Worm (Caenorhabditis elegans) whole organism, mixed stage, embryonic: ENCODE results near the gene bath-45.

Experiments
- M03D4.4 ChIP-seq: sonication (generic microtip); optimal IDR thresholded peaks from 2 replicates; lab custom pipeline; 2017; ENCODE audit warnings: mild to moderate bottlenecking, missing genetic modification characterization, missing compliant biosample characterization
- bed-3 ChIP-seq: fragments of 200-800 bp; sonication (Bioruptor generic); optimal IDR thresholded peaks from 3 replicates; lab custom pipeline; 2018; ENCODE audit warnings: mild to moderate bottlenecking, missing genetic modification characterization, moderate library complexity, missing compliant biosample characterization
- blmp-1 ChIP-seq: fragments of 150-350 bp; optimal IDR thresholded peaks from 2 replicates; lab custom pipeline; 2014; ENCODE audit warnings: missing biosample characterization, missing genetic modification characterization
- ceh-39 ChIP-seq: fragments of 150-350 bp; optimal IDR thresholded peaks from 2 replicates; lab custom pipeline; 2014; ENCODE audit warnings: missing biosample characterization, missing genetic modification characterization
- ceh-43 ChIP-seq: fragments of 200-800 bp; sonication (Bioruptor generic); optimal IDR thresholded peaks from 2 replicates; lab custom pipeline; 2018; ENCODE audit warnings: mild to moderate bottlenecking, missing genetic modification characterization, moderate library complexity, missing compliant biosample characterization
- ceh-83 ChIP-seq: fragments of 200-800 bp; sonication (Bioruptor generic); optimal IDR thresholded peaks from 2 replicates; lab custom pipeline; 2018; ENCODE audit warnings: mild to moderate bottlenecking, missing genetic modification characterization, missing compliant biosample characterization
- ces-1 ChIP-seq: fragments of 150-350 bp; optimal IDR thresholded peaks from 2 replicates; lab custom pipeline; 2014; ENCODE audit warnings: missing biosample characterization, missing genetic modification reagents, missing genetic modification characterization
- cnd-1 ChIP-seq: fragments of 200-800 bp; sonication (Bioruptor generic); optimal IDR thresholded peaks from 2 replicates; lab custom pipeline; 2018; ENCODE audit warnings: mild to moderate bottlenecking, missing genetic modification characterization, missing compliant biosample characterization
- drap-1 ChIP-seq: fragments of 200-800 bp; sonication (Bioruptor generic); optimal IDR thresholded peaks from 3 replicates; lab custom pipeline; 2018; ENCODE audit warnings: mild to moderate bottlenecking, missing genetic modification characterization, missing compliant biosample characterization
- elt-1 ChIP-seq: sonication (generic microtip); optimal IDR thresholded peaks from 2 replicates; lab custom pipeline; 2017; ENCODE audit warnings: missing genetic modification characterization, mild to moderate bottlenecking, missing compliant biosample characterization, antibody characterized with exemption, moderate library complexity, borderline replicate concordance; ENCODE audit not compliant: insufficient read depth
- elt-3 ChIP-seq: fragments of 150-350 bp; optimal IDR thresholded peaks from 2 replicates; lab custom pipeline; 2014; ENCODE audit warnings: missing biosample characterization, missing genetic modification characterization
- flh-1 ChIP-seq: fragments of 200-800 bp; sonication (Bioruptor generic); optimal IDR thresholded peaks from 2 replicates; lab custom pipeline; 2018; ENCODE audit warnings: mild to moderate bottlenecking, missing genetic modification characterization, moderate library complexity, missing compliant biosample characterization
- ham-2 ChIP-seq: fragments of 200-800 bp; sonication (Bioruptor generic); optimal IDR thresholded peaks from 2 replicates; lab custom pipeline; 2018; ENCODE audit warnings: mild to moderate bottlenecking, missing genetic modification characterization, missing compliant biosample characterization
- hlh-1 ChIP-seq: fragments of 150-350 bp; optimal IDR thresholded peaks from 2 replicates; lab custom pipeline; 2014; ENCODE audit warnings: missing biosample characterization, missing genetic modification reagents, missing genetic modification characterization
- lin-13 ChIP-seq: fragments of 150-350 bp; optimal IDR thresholded peaks from 2 replicates; lab custom pipeline; 2014; ENCODE audit warnings: missing biosample characterization, missing genetic modification characterization
- lin-32 ChIP-seq: fragments of 200-800 bp; sonication (Bioruptor generic); optimal IDR thresholded peaks from 2 replicates; lab custom pipeline; 2018; ENCODE audit warnings: mild to moderate bottlenecking, missing genetic modification characterization, missing compliant biosample characterization
- lsy-2 ChIP-seq: fragments of 150-350 bp; optimal IDR thresholded peaks from 2 replicates; lab custom pipeline; 2014; ENCODE audit warnings: missing biosample characterization, missing genetic modification characterization
- mab-5 ChIP-seq: fragments of 150-350 bp; optimal IDR thresholded peaks from 2 replicates; lab custom pipeline; 2014; ENCODE audit warnings: missing biosample characterization, missing genetic modification characterization
- mep-1 ChIP-seq: fragments of 150-350 bp; optimal IDR thresholded peaks from 2 replicates; lab custom pipeline; 2017; ENCODE audit warnings: missing biosample characterization, missing genetic modification reagents, missing genetic modification characterization, inconsistent platforms
- mls-2 ChIP-seq: sonication (generic microtip); optimal IDR thresholded peaks from 2 replicates; lab custom pipeline; 2016; ENCODE audit warnings: mild to moderate bottlenecking, missing genetic modification characterization, moderate library complexity, missing compliant biosample characterization
- nhr-12 ChIP-seq: fragments of 150-350 bp; optimal IDR thresholded peaks from 2 replicates; lab custom pipeline; 2014; ENCODE audit warnings: missing biosample characterization, missing genetic modification characterization
- nhr-237 ChIP-seq: fragments of 150-350 bp; optimal IDR thresholded peaks from 2 replicates; lab custom pipeline; 2014; ENCODE audit warnings: missing biosample characterization, missing genetic modification characterization
- nhr-28 ChIP-seq: fragments of 150-350 bp; optimal IDR thresholded peaks from 2 replicates; lab custom pipeline; 2014; ENCODE audit warnings: missing biosample characterization, missing genetic modification characterization
- nhr-76 ChIP-seq: sonication (generic microtip); optimal IDR thresholded peaks from 2 replicates; lab custom pipeline; 2017; ENCODE audit warnings: missing biosample characterization, missing genetic modification characterization
- sem-2 ChIP-seq: fragments of 200-800 bp; sonication (Bioruptor generic); optimal IDR thresholded peaks from 2 replicates; lab custom pipeline; 2018; ENCODE audit warnings: mild to moderate bottlenecking, missing genetic modification characterization, missing compliant biosample characterization
- snpc-4 ChIP-seq: fragments of 150-350 bp; optimal IDR thresholded peaks from 2 replicates; lab custom pipeline; 2014; ENCODE audit warnings: missing biosample characterization, missing genetic modification characterization
- sptf-1 ChIP-seq: sonication (generic microtip); optimal IDR thresholded peaks from 2 replicates; lab custom pipeline; 2017; ENCODE audit warnings: mild to moderate bottlenecking, missing genetic modification characterization, moderate library complexity, missing compliant biosample characterization
- tbx-8 ChIP-seq: fragments of 200-800 bp; sonication (Bioruptor generic); optimal IDR thresholded peaks from 2 replicates; lab custom pipeline; 2018; ENCODE audit warnings: mild to moderate bottlenecking, missing genetic modification characterization, moderate library complexity, missing compliant biosample characterization
- unc-120 ChIP-seq: sonication (generic microtip); optimal IDR thresholded peaks from 2 replicates; lab custom pipeline; 2017; ENCODE audit warnings: missing genetic modification characterization, missing compliant biosample characterization; ENCODE audit not compliant: poor library complexity, severe bottlenecking
- unc-39 ChIP-seq: fragments of 150-350 bp; optimal IDR thresholded peaks from 2 replicates; lab custom pipeline; 2014; ENCODE audit warnings: missing biosample characterization, missing genetic modification characterization
- zip-8 ChIP-seq: fragments of 150-350 bp; optimal IDR thresholded peaks from 2 replicates; lab custom pipeline; 2014; ENCODE audit warnings: missing biosample characterization, missing genetic modification characterization
- ztf-11 ChIP-seq: fragments of 150-350 bp; optimal IDR thresholded peaks from 2 replicates; lab custom pipeline; 2014; ENCODE audit warnings: missing biosample characterization, missing genetic modification characterization

bath-45 gene

ce11 chrII:13145204-13145603, 22.4 kb downstream of the bath-45 start, which contains the start of gene mltn-1:
mltn-1 (minus strand) TSS chrII:13145225.
- TF ChIP-seq mab-5 (tag; lab: Kevin White, UChicago): no peak
- TF ChIP-seq lin-13: no peak
- TF ChIP-seq flh-1 (GFP tag; lab: Kevin White, UChicago): no peak
- no peak for TF ChIP-seq blmp-1 (tag; lab: Kevin White, UChicago)
- TF ChIP-seq mep-1 (tag; lab: Kevin White, UChicago): no peak
- TF ChIP-seq drap-1 (GFP tag; lab: Kevin White, UChicago): no peak
- TF ChIP-seq elt-1 (tag; lab: Kevin White, UChicago): no peak
- TF ChIP-seq M03D4.4 (tag; lab: Kevin White, UChicago): no peak
- TF ChIP-seq ham-2: no peak
- no peak for TF ChIP-seq ztf-11 (tag; lab: Kevin White, UChicago)
- no peak for TF ChIP-seq zip-8
- no peak for TF ChIP-seq nhr-76 (tag; lab: Kevin White, UChicago)
- TF ChIP-seq unc-39 (tag; lab: Kevin White, UChicago): no peak
- TF ChIP-seq ceh-83 (GFP tag; lab: Kevin White, UChicago): no peak
- TF ChIP-seq lsy-2 (tag; lab: Kevin White, UChicago): no peak
- no peak for TF ChIP-seq nhr-237 (tag; lab: Kevin White, UChicago)

DNA sequence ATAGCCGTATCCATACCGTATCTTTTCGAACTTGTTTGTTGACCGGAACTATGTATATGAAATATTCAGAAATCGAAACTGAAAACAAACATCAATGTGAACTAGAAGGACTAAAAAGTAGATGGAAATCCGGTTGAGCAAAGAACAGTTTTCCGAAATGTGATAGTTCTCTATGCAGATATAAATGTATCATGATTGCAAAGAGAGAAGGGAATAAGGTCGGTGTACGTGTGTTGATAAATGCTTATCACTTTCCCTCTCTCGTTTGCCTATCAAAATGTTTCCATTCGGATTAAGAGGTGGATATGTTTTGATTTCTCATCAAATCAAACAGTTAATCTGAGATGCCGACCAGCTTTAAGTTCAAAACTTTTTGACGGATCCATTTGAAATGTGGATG, 25.4 kb downstream of the bath-45 start:
- TF ChIP-seq lsy-2 (tag; lab: Kevin White, UChicago) (no peak), blmp-1 (tag; lab: Kevin White, UChicago) (no peak), unc-120 (no peak), hlh-1 (tag; lab: Kevin White, UChicago) (no peak), elt-1 (tag; lab: Kevin White, UChicago) (no peak), nhr-28 (tag; lab: Kevin White, UChicago) (no peak)

DNA sequence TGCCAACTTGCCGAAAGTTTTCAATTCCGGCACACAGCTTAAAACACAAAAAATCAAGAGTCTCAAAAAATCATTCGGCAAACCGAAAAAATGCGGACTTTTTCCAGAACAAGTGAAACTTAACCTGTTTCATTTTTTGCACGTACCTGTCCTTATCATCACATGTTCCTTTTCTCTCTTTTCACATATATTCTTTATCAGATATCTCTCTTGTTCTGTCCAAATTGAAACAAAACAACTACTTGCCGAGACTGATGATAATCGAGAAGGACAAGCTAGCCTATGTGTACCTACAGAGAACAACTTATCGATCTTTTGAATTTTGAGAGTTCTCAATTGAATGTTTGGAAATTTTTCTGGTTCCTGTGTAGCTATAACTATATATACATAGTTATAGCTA, 27.1 kb downstream of the bath-45 start:
- TF ChIP-seq elt-3 (tag; lab: Kevin White, UChicago): no peak
- no peak for TF ChIP-seq ham-2
- no peak for TF ChIP-seq sem-2 (GFP tag; lab: Kevin White, UChicago)
- TF ChIP-seq zip-8: no peak
- TF ChIP-seq unc-120: no peak
- no peak for TF ChIP-seq mep-1 (tag; lab: Kevin White, UChicago)
- TF ChIP-seq blmp-1 (tag; lab: Kevin White, UChicago): no peak

DNA sequence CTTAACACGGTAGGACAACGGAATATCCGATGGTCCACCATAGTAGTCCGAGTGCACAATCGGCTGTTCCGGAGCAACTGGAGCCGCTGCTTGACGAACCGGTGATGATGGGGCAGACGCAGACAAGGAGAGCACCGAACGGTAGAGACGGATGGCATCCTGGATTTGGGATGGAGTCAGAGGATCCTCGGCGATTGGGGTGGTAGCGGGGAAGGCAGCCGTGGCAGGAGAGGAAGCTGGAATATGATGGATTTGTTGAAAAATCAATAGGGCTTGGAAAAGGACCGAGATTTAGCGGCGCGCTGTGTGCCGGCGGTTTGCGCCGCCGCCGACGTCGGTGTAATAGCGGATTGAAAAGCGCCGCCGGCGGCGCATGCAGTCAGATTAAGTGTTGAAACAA, 29.6 kb downstream of the bath-45 start:
- TF ChIP-seq elt-3 (tag; lab: Kevin White, UChicago) (no peak), nhr-28 (tag; lab: Kevin White, UChicago) (no peak), ztf-11 (tag; lab: Kevin White, UChicago) (no peak), nhr-12 (tag; lab: Kevin White, UChicago) (no peak), ces-1 (GFP tag; lab: Kevin White, UChicago) (no peak), drap-1 (GFP tag; lab: Kevin White, UChicago) (no peak), tbx-8 (GFP tag; lab: Kevin White, UChicago) (no peak), mep-1 (tag; lab: Kevin White, UChicago) (no peak), bed-3 (GFP tag; lab: Kevin White, UChicago) (no peak), mls-2 (tag; lab: Kevin White, UChicago) (no peak)

DNA sequence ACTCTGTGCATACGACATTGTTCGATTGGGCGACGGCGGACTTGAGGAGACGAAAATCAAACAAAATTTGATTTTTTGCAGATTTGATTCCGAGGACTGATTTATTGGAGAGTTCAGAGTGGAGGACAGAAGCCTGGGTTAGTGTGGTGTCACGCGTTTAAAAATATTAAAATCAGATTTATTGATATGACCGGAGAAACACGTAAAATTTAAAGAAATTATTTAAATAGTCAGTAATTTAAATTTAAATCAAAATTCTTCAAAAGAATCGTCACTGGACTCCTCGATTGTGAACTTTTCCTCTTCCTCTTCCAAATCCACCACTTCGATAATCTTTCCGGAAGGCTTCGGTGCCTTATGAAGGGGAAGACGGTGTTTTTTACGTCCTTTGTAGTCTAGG, 30.5 kb downstream of the bath-45 start, which contains the start of gene spe-18:
Gene spe-18, minus strand, starts transcription at position 101 of the 400 bp plus-strand sequence.
- TF ChIP-seq elt-3 (tag; lab: Kevin White, UChicago) (no peak), elt-1 (tag; lab: Kevin White, UChicago) (no peak), ceh-39 (no peak), sptf-1 (tag; lab: Kevin White, UChicago) (no peak), ceh-83 (GFP tag; lab: Kevin White, UChicago) (no peak), sem-2 (GFP tag; lab: Kevin White, UChicago) (no peak), lin-32 (GFP tag; lab: Kevin White, UChicago) (no peak)

DNA sequence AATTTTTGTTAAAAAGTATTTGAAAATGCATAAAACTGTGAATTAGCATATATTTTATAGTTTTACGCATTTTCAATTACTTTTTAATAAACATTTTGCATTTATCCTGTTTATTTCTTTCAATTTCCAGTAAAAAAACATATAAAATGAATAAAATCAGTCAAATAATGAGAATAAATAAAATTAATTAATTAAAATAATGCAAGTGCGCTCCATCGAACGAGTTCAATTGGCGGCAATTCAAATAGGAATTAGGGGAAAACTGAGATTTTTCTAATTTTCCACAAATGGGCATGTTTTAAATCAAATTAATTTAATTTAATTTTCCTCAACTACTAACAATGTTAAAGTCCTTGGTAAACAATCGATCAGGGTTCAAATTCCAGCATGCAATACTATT, 33.3 kb downstream of the bath-45 start:
- no peak for TF ChIP-seq snpc-4 (tag; lab: Kevin White, UChicago)
- no peak for TF ChIP-seq unc-120
- no peak for TF ChIP-seq mep-1 (tag; lab: Kevin White, UChicago)
- no peak for TF ChIP-seq cnd-1 (tag; lab: Kevin White, UChicago)
- no peak for TF ChIP-seq zip-8
- TF ChIP-seq elt-1 (tag; lab: Kevin White, UChicago): no peak
- TF ChIP-seq elt-3 (tag; lab: Kevin White, UChicago): no peak
- TF ChIP-seq ceh-43 (GFP tag; lab: Kevin White, UChicago): no peak
- TF ChIP-seq ceh-39: no peak
